Fruit fly (Drosophila melanogaster): ENCODE measurements around the gene Mi-2.
A peak's percentile ranks its signal among the peaks of the same experiment; 100 is the strongest.

Gene Mi-2

dm6 chr3L:19922833-19923745 is 13.1 kb upstream of the Mi-2 start, which contains the start of gene Pfdn6 (continued):
- peak; percentile 66 for TF ChIP-seq nerfin-1 (tag; optimal IDR thresholded peaks at IDR 0.05)
- TF ChIP-seq CG30431 (GFP tag; optimal IDR thresholded peaks at IDR 0.05), result peak; percentile 57
- no peak for TF ChIP-seq gcm2 (GFP tag; optimal IDR thresholded peaks at IDR 0.05)
- TF ChIP-seq CG10366 (GFP tag; IDR thresholded peaks at IDR 0.05), result peak; percentile 82
- TF ChIP-seq CG6175 (GFP tag; IDR thresholded peaks at IDR 0.05), result no peak
- no peak for TF ChIP-seq tll (GFP tag; optimal IDR thresholded peaks at IDR 0.05)
- peak; percentile 48 for TF ChIP-seq Camta (GFP tag; optimal IDR thresholded peaks at IDR 0.05)
- TF ChIP-seq en (GFP tag; optimal IDR thresholded peaks at IDR 0.05), result peak; percentile 9
- TF ChIP-seq CG14050 (GFP tag; IDR thresholded peaks at IDR 0.05), result peak; percentile 72
- peak; percentile 62 for TF ChIP-seq sug (tag; optimal IDR thresholded peaks at IDR 0.05)
- TF ChIP-seq Hsf (GFP tag; optimal IDR thresholded peaks at IDR 0.05), result peak; percentile 89
- TF ChIP-seq sim (GFP tag; IDR thresholded peaks at IDR 0.05), result no peak
- TF ChIP-seq CG1792 (GFP tag; optimal IDR thresholded peaks at IDR 0.05), result peak; percentile 95
- peak; percentile 67 for TF ChIP-seq fd96Cb (tag; optimal IDR thresholded peaks at IDR 0.05)
- TF ChIP-seq Dad (GFP tag; optimal IDR thresholded peaks at IDR 0.05), result peak; percentile 79
- peak; percentile 18 for TF ChIP-seq Dek (tag; optimal IDR thresholded peaks at IDR 0.05)
- TF ChIP-seq crp (GFP tag; optimal IDR thresholded peaks at IDR 0.05), result peak; percentile 90 to 98
- peak; percentile 41; the same call in 1 of the 3 replicates for TF ChIP-seq B-H1 (GFP tag; IDR thresholded peaks at IDR 0.05)
- peak; percentile 70 for TF ChIP-seq Rx (GFP tag; IDR thresholded peaks at IDR 0.05)
- peak; percentile 67 for TF ChIP-seq CG17829 (tag; optimal IDR thresholded peaks at IDR 0.05)
- TF ChIP-seq CG3726 (GFP tag; IDR thresholded peaks at IDR 0.05), result peak; percentile 69; the same call in 1 of the 3 replicates
- no peak for TF ChIP-seq CG8388 (GFP tag; optimal IDR thresholded peaks at IDR 0.05)
- peak; percentile 79 for TF ChIP-seq Dbx (GFP tag; IDR thresholded peaks at IDR 0.05)
- TF ChIP-seq zfh1 (GFP tag; IDR thresholded peaks at IDR 0.05), result peak; percentile 30; the same call in 2 of the 3 replicates
- TF ChIP-seq Trl (optimal IDR thresholded peaks at IDR 0.05), result peak in 1 of 2 experiments; percentile 31
- TF ChIP-seq Trl (GFP tag; optimal IDR thresholded peaks at IDR 0.05), result peak; percentile 69
- TF ChIP-seq Lhr (GFP tag; optimal IDR thresholded peaks at IDR 0.05), result peak; percentile 62
- TF ChIP-seq Sox100B (GFP tag; optimal IDR thresholded peaks at IDR 0.05), result no peak
- peak; percentile 84 for TF ChIP-seq CG9817 (tag; optimal IDR thresholded peaks at IDR 0.05)
- TF ChIP-seq disco-r (GFP tag; optimal IDR thresholded peaks at IDR 0.05), result peak; percentile 82
- TF ChIP-seq Lim3 (GFP tag; IDR thresholded peaks at IDR 0.05), result no peak
- peak; percentile 76 for TF ChIP-seq CG4617 (GFP tag; optimal IDR thresholded peaks at IDR 0.05; ENCODE audit: borderline replicate concordance)
- TF ChIP-seq CG11085 (GFP tag; IDR thresholded peaks at IDR 0.05), result 0 out of 2 replicates have a peak, but pooled peaks have one; percentile 15
- TF ChIP-seq Neu2 (GFP tag; optimal IDR thresholded peaks at IDR 0.05; ENCODE audit: borderline replicate concordance), result no peak
- TF ChIP-seq CG14667 (GFP tag; IDR thresholded peaks at IDR 0.05), result no peak
- TF ChIP-seq da (GFP tag; optimal IDR thresholded peaks at IDR 0.05), result peak; percentile 68
- peak; percentile 74 for TF ChIP-seq CG14860 (GFP tag; IDR thresholded peaks at IDR 0.05; ENCODE audit: partially characterized antibody)
- peak; percentile 93 for TF ChIP-seq CG13775 (GFP tag; optimal IDR thresholded peaks at IDR 0.05)
- TF ChIP-seq rib (GFP tag; IDR thresholded peaks at IDR 0.05), result no peak
- peak; percentile 48 for TF ChIP-seq BEAF-32 (GFP tag; optimal IDR thresholded peaks at IDR 0.05)
- TF ChIP-seq CG2129 (GFP tag; IDR thresholded peaks at IDR 0.05; ENCODE audit: partially characterized antibody), result no peak
- TF ChIP-seq unc-4 (GFP tag; IDR thresholded peaks at IDR 0.05; ENCODE audit: partially characterized antibody), result peak; percentile 33; the same call in 1 of the 2 replicates
- no peak for TF ChIP-seq zf30C (GFP tag; optimal IDR thresholded peaks at IDR 0.05)
- TF ChIP-seq Dp (GFP tag; optimal IDR thresholded peaks at IDR 0.05), result peak; percentile 35
- TF ChIP-seq Tbp (GFP tag; optimal IDR thresholded peaks at IDR 0.05), result no peak
- no peak for TF ChIP-seq fru (optimal IDR thresholded peaks at IDR 0.05)
- peak; percentile 83 for TF ChIP-seq H2.0 (GFP tag; IDR thresholded peaks at IDR 0.05)
- TF ChIP-seq al (GFP tag; IDR thresholded peaks at IDR 0.05), result peak; percentile 54; the same call in 1 of the 2 replicates
- peak; percentile 71 for TF ChIP-seq tx (GFP tag; optimal IDR thresholded peaks at IDR 0.05)

Measured in whole organism, embryonic.